Worm (Caenorhabditis elegans) whole organism, L4 larva: ENCODE data around the gene ZC266.1.

Experiments used
- F49E8.2 ChIP-seq: sonication (generic microtip); optimal IDR thresholded peaks from 2 replicates; lab custom pipeline; 2016; ENCODE audit warnings: missing compliant biosample characterization, mild to moderate bottlenecking, missing genetic modification characterization, borderline replicate concordance
- R02D3.7 ChIP-seq: fragments of 150-350 bp; sonication (generic microtip); optimal IDR thresholded peaks from 3 replicates; lab custom pipeline; 2014; ENCODE audit warnings: missing biosample characterization, missing genetic modification characterization
- Y105C5A.15 ChIP-seq: fragments of 200-800 bp; sonication (Bioruptor generic); IDR thresholded peaks from 2 replicates; pipeline ENCODE4 v1.3.6; 2022; ENCODE audit warnings: missing genetic modification characterization, missing compliant biosample characterization
- Y5F2A.4 ChIP-seq: fragments of 200-800 bp; sonication (Bioruptor generic); optimal IDR thresholded peaks from 2 replicates; lab custom pipeline; 2018; ENCODE audit warnings: mild to moderate bottlenecking, missing genetic modification characterization, missing compliant biosample characterization
- Y75B8A.6 ChIP-seq: fragments of 200-800 bp; sonication (Bioruptor generic); IDR thresholded peaks from 2 replicates; pipeline ENCODE4 v1.3.6; 2022; ENCODE audit warnings: missing genetic modification reagents, missing genetic modification characterization, missing compliant biosample characterization
- arid-1 ChIP-seq: fragments of 200-800 bp; sonication (Bioruptor generic); conservative IDR thresholded peaks from 2 replicates; pipeline ENCODE4 v1.3.6; 2022; ENCODE audit warnings: missing genetic modification reagents, missing genetic modification characterization, missing compliant biosample characterization
- ceh-28 ChIP-seq: fragments of 150-350 bp; optimal IDR thresholded peaks from 2 replicates; lab custom pipeline; 2014; ENCODE audit warnings: missing biosample characterization, missing genetic modification reagents, missing genetic modification characterization
- ceh-82 ChIP-seq: sonication (generic microtip); optimal IDR thresholded peaks from 2 replicates; lab custom pipeline; 2017; ENCODE audit warnings: missing biosample characterization, missing genetic modification characterization
- cey-2 ChIP-seq: sonication (generic microtip); optimal IDR thresholded peaks from 3 replicates; lab custom pipeline; 2017; ENCODE audit warnings: missing genetic modification characterization, mild to moderate bottlenecking, missing compliant biosample characterization, antibody characterized with exemption, borderline replicate concordance; ENCODE audit not compliant: insufficient read depth
- ctbp-1 ChIP-seq: fragments of 200-800 bp; sonication (Bioruptor generic); IDR thresholded peaks from 2 replicates; pipeline ENCODE4 v1.3.6; 2022; ENCODE audit warnings: missing genetic modification reagents, missing genetic modification characterization, missing compliant biosample characterization
- daf-19 ChIP-seq: fragments of 200-800 bp; sonication (Bioruptor generic); conservative IDR thresholded peaks from 2 replicates; pipeline ENCODE4 v1.3.6; 2022; ENCODE audit warnings: missing genetic modification characterization, missing compliant biosample characterization
- dmd-6 ChIP-seq: fragments of 200-800 bp; sonication (Bioruptor generic); IDR thresholded peaks from 2 replicates; pipeline ENCODE4 v1.3.6; 2022; ENCODE audit warnings: missing genetic modification reagents, missing genetic modification characterization, missing compliant biosample characterization
- dmd-8 ChIP-seq: fragments of 200-800 bp; sonication (Bioruptor generic); IDR thresholded peaks from 2 replicates; pipeline ENCODE4 v1.3.6; 2022; ENCODE audit warnings: missing genetic modification characterization, missing compliant biosample characterization
- duxl-1 ChIP-seq: sonication (generic microtip); optimal IDR thresholded peaks from 2 replicates; lab custom pipeline; 2016; ENCODE audit warnings: mild to moderate bottlenecking, missing genetic modification characterization, moderate library complexity, missing compliant biosample characterization; ENCODE audit not compliant: poor library complexity
- egl-43 ChIP-seq: fragments of 200-800 bp; sonication (Bioruptor generic); IDR thresholded peaks from 2 replicates; pipeline ENCODE4 v1.3.6; 2022; ENCODE audit warnings: missing genetic modification reagents, missing genetic modification characterization, missing compliant biosample characterization
- fkh-10 ChIP-seq: fragments of 150-350 bp; optimal IDR thresholded peaks from 2 replicates; lab custom pipeline; 2014; ENCODE audit warnings: missing biosample characterization, missing genetic modification reagents, missing genetic modification characterization
- hlh-11 ChIP-seq: fragments of 200-800 bp; sonication (Bioruptor generic); optimal IDR thresholded peaks from 2 replicates; lab custom pipeline; 2018; ENCODE audit warnings: mild to moderate bottlenecking, missing genetic modification characterization, missing compliant biosample characterization
- hmg-1.1 ChIP-seq: fragments of 200-800 bp; sonication (Bioruptor generic); IDR thresholded peaks from 2 replicates; pipeline ENCODE4 v1.3.6; 2022; ENCODE audit warnings: missing genetic modification reagents, missing genetic modification characterization, missing compliant biosample characterization
- lin-38 ChIP-seq: fragments of 200-800 bp; sonication (Bioruptor generic); IDR thresholded peaks from 2 replicates; pipeline ENCODE4 v1.3.6; 2022; ENCODE audit warnings: missing genetic modification reagents, missing genetic modification characterization, missing compliant biosample characterization
- lin-39 ChIP-seq: fragments of 150-350 bp; optimal IDR thresholded peaks from 2 replicates; lab custom pipeline; 2014; ENCODE audit warnings: missing biosample characterization, missing genetic modification reagents, missing genetic modification characterization
- madf-9 ChIP-seq: fragments of 200-800 bp; sonication (Bioruptor generic); conservative IDR thresholded peaks from 2 replicates; pipeline ENCODE4 v1.3.6; 2022; ENCODE audit warnings: missing genetic modification reagents, missing genetic modification characterization, missing compliant biosample characterization
- mdl-1 ChIP-seq, 2 experiments: fragments of 150-350 bp in 1 of 2; sonication (generic microtip) in 1 of 2; optimal IDR thresholded peaks; 2 replicates each; lab custom pipeline; 2014 to 2017; ENCODE audit warnings: missing biosample characterization in 2 of 2, missing genetic modification characterization in 2 of 2
- mdt-29 ChIP-seq: fragments of 200-800 bp; sonication (Bioruptor generic); IDR thresholded peaks from 2 replicates; pipeline ENCODE4 v1.3.6; 2022; ENCODE audit warnings: missing genetic modification reagents, missing genetic modification characterization, missing compliant biosample characterization
- mep-1 ChIP-seq: fragments of 150-350 bp; sonication (generic microtip); optimal IDR thresholded peaks from 3 replicates; lab custom pipeline; 2014; ENCODE audit warnings: missing biosample characterization, missing genetic modification characterization
- mes-2 ChIP-seq: sonication (generic microtip); optimal IDR thresholded peaks from 2 replicates; lab custom pipeline; 2016; ENCODE audit warnings: missing genotype, mild to moderate bottlenecking, missing genetic modification characterization, missing compliant biosample characterization; ENCODE audit not compliant: poor library complexity, severe bottlenecking
- nhr-111 ChIP-seq: fragments of 200-800 bp; sonication (Bioruptor generic); optimal IDR thresholded peaks from 2 replicates; lab custom pipeline; 2018; ENCODE audit warnings: mild to moderate bottlenecking, missing genetic modification characterization, missing compliant biosample characterization
- nhr-237 ChIP-seq: sonication (generic microtip); optimal IDR thresholded peaks from 2 replicates; lab custom pipeline; 2017; ENCODE audit warnings: missing biosample characterization, missing genetic modification characterization
- nhr-28 ChIP-seq: fragments of 150-350 bp; optimal IDR thresholded peaks from 2 replicates; lab custom pipeline; 2014; ENCODE audit warnings: missing biosample characterization, missing genetic modification characterization
- nhr-6 ChIP-seq: fragments of 150-350 bp; optimal IDR thresholded peaks from 2 replicates; lab custom pipeline; 2014; ENCODE audit warnings: missing biosample characterization, missing genetic modification characterization
- nhr-77 ChIP-seq: fragments of 150-350 bp; optimal IDR thresholded peaks from 2 replicates; lab custom pipeline; 2014; ENCODE audit warnings: missing biosample characterization, missing genetic modification characterization
- php-3 ChIP-seq: fragments of 200-800 bp; sonication (Bioruptor generic); IDR thresholded peaks from 2 replicates; pipeline ENCODE4 v1.3.6; 2022; ENCODE audit warnings: missing genetic modification reagents, missing genetic modification characterization, missing compliant biosample characterization
- pqm-1 ChIP-seq: sonication (generic microtip); optimal IDR thresholded peaks from 2 replicates; lab custom pipeline; 2017; ENCODE audit warnings: missing biosample characterization, missing genetic modification characterization
- saeg-2 ChIP-seq: fragments of 200-800 bp; sonication (Bioruptor generic); IDR thresholded peaks from 2 replicates; pipeline ENCODE4 v1.3.6; 2022; ENCODE audit warnings: missing genetic modification reagents, missing genetic modification characterization, missing compliant biosample characterization
- set-16 ChIP-seq: fragments of 200-800 bp; sonication (Bioruptor generic); IDR thresholded peaks from 2 replicates; pipeline ENCODE4 v1.3.6; 2022; ENCODE audit warnings: missing genetic modification reagents, missing genetic modification characterization, missing compliant biosample characterization
- snpc-4 ChIP-seq: fragments of 150-350 bp; optimal IDR thresholded peaks from 2 replicates; lab custom pipeline; 2014; ENCODE audit warnings: missing biosample characterization, missing genetic modification characterization
- tag-97 ChIP-seq: fragments of 200-800 bp; sonication (Bioruptor generic); IDR thresholded peaks from 2 replicates; pipeline ENCODE4 v1.3.6; 2022; ENCODE audit warnings: missing genetic modification characterization, missing compliant biosample characterization
- tra-1 ChIP-seq: fragments of 200-800 bp; sonication (Bioruptor generic); IDR thresholded peaks from 2 replicates; pipeline ENCODE4 v1.3.6; 2022; ENCODE audit warnings: missing genetic modification reagents, missing genetic modification characterization, missing compliant biosample characterization
- unc-39 ChIP-seq: sonication (generic microtip); optimal IDR thresholded peaks from 2 replicates; lab custom pipeline; 2017; ENCODE audit warnings: missing biosample characterization, missing genetic modification characterization
- zag-1 ChIP-seq: fragments of 150-350 bp; optimal IDR thresholded peaks from 2 replicates; lab custom pipeline; 2014; ENCODE audit warnings: missing biosample characterization, missing genetic modification characterization
- zfp-2 ChIP-seq: sonication (generic microtip); optimal IDR thresholded peaks from 2 replicates; lab custom pipeline; 2016; ENCODE audit warnings: mild to moderate bottlenecking, missing genetic modification characterization, missing compliant biosample characterization
- zip-11 ChIP-seq: fragments of 200-800 bp; sonication (Bioruptor generic); IDR thresholded peaks from 2 replicates; pipeline ENCODE4 v1.3.6; 2022; ENCODE audit warnings: missing genetic modification characterization, missing compliant biosample characterization
- ztf-7 ChIP-seq: fragments of 150-350 bp; optimal IDR thresholded peaks from 2 replicates; lab custom pipeline; 2014; ENCODE audit warnings: missing biosample characterization, missing genetic modification characterization

ZC266.1 gene

DNA sequence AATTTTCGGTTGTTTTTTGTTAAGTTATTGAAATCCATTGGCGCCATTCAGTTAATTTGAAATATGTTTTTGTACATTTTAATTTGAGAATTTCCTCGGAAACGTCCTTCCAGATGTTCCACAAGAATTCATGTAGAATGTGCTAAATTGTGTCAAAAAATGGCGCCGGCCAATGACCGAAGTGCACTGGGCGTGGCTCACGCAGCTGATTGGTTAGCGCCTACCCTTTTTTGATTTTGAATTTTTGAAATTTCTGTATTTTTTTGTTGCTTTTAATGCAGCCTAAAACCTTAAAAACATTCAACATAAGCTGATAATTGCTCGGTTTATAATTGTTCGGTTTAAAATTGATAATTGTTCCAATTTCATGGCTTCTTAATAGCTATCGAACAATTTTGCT is 23.3 kb downstream of the ZC266.1 start:
- TF ChIP-seq daf-19 (GFP tag; lab: Robert Waterston, UW) (no peak), pqm-1 (tag; lab: Kevin White, UChicago) (no peak), cey-2 (tag; lab: Kevin White, UChicago) (no peak), set-16 (GFP tag; lab: Robert Waterston, UW) (no peak), hmg-1.1 (GFP tag; lab: Robert Waterston, UW) (no peak), madf-9 (GFP tag; lab: Robert Waterston, UW) (no peak), php-3 (no peak), ceh-28 (tag; lab: Kevin White, UChicago) (no peak), mes-2 (tag; lab: Kevin White, UChicago) (no peak), lin-39 (tag; lab: Kevin White, UChicago) (no peak), nhr-28 (no peak), duxl-1 (tag; lab: Kevin White, UChicago) (no peak), nhr-237 (tag; lab: Kevin White, UChicago) (no peak)

DNA sequence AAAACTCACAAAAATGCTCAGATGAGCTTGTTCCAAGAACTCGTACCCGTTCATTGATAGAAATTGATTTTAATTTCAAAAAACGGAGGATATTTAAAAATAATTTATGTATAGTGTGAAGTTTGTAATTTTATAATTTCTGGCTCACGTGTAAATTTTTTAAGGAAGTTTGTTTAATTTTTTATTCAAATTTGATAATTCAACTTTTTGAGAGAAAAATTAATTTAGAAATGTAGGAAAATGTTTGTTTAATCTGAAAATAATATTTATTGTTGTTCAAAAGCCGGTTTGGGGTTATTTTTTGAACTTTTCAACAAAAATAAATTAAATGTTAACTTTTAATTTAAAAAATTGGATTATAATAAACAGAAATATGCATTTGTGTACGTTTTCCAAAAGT is 24.0 kb downstream of the ZC266.1 start, which contains the start of gene K03B4.6:
Gene K03B4.6, minus strand, starts transcription at position 101 of the 400 bp plus-strand sequence.
- TF ChIP-seq Y75B8A.6 (GFP tag; lab: Robert Waterston, UW) (no peak), nhr-111 (no peak), mdt-29 (GFP tag; lab: Robert Waterston, UW) (no peak), mdl-1 (tag; optimal IDR thresholded peaks at IDR 0.05; lab: Kevin White, UChicago) (no peak), saeg-2 (no peak), mes-2 (tag; lab: Kevin White, UChicago) (no peak), nhr-77 (tag; lab: Kevin White, UChicago) (no peak), hlh-11 (tag; lab: Kevin White, UChicago) (no peak), fkh-10 (GFP tag; lab: Kevin White, UChicago) (no peak), zag-1 (tag; lab: Kevin White, UChicago) (no peak), snpc-4 (tag; lab: Kevin White, UChicago) (no peak), egl-43 (GFP tag; lab: Robert Waterston, UW) (no peak), R02D3.7 (tag; lab: Kevin White, UChicago) (no peak), unc-39 (tag; lab: Kevin White, UChicago) (no peak), nhr-28 (no peak), lin-39 (tag; lab: Kevin White, UChicago) (no peak), Y5F2A.4 (GFP tag; lab: Kevin White, UChicago) (no peak), madf-9 (GFP tag; lab: Robert Waterston, UW) (no peak), arid-1 (GFP tag; lab: Robert Waterston, UW) (no peak)

DNA sequence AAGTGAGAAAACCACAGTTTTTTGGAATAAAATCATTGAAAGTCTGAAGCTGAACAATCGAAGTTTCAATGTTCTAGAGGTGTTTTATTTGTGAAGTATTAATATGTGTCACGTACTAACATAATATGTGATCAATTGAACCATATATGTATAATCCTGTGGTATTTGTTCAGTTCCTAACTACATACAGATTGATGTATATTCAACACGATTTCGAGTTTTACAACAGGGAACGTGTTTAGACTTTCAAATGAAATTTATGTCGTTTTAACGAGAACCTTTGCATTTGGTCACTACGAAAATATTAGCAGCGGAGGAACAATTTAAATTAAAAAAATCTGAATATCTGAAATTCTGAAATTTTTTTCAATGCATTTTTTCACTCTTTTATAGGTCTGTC is 25.6 kb downstream of the ZC266.1 start, which contains the start of gene K03B4.8:
Gene K03B4.8, minus strand, starts transcription at position 101 of the 400 bp plus-strand sequence.
- no peak for TF ChIP-seq tag-97
- TF ChIP-seq tra-1 (GFP tag; lab: Robert Waterston, UW): no peak

DNA sequence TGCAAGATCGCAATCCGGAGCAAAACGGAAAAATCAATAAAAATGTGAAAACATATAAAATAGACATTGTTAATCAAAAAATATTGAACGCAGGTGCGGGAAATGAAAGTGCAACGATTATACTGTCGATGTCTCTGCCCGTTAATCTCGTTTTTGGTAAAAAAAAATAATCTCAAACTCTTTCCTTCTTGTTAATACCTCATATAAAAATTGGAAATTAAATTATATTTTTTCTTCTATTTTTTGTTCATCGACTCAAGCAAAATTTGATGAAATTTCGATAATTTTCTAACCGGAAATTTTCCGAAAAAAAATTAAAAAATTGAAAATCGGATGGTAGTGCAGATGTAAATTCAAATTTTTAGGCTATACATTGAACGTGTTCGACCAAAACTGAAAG is 27.6 kb downstream of the ZC266.1 start, which contains the start of gene K03B4.9:
Gene K03B4.9, minus strand, starts transcription at position 101 of the 400 bp plus-strand sequence.
- TF ChIP-seq nhr-6 (tag; lab: Kevin White, UChicago): no peak
- TF ChIP-seq pqm-1 (tag; lab: Kevin White, UChicago): no peak
- TF ChIP-seq zfp-2 (tag; lab: Kevin White, UChicago): no peak
- TF ChIP-seq ceh-82 (tag; lab: Kevin White, UChicago): no peak
- TF ChIP-seq ctbp-1 (GFP tag; lab: Robert Waterston, UW): no peak
- no peak for TF ChIP-seq nhr-28
- no peak for TF ChIP-seq F49E8.2 (tag; lab: Kevin White, UChicago)
- TF ChIP-seq lin-38 (GFP tag; lab: Robert Waterston, UW): no peak
- no peak for TF ChIP-seq mep-1 (tag; lab: Kevin White, UChicago)
- no peak for TF ChIP-seq hmg-1.1 (GFP tag; lab: Robert Waterston, UW)
- TF ChIP-seq fkh-10 (GFP tag; lab: Kevin White, UChicago): no peak
- TF ChIP-seq ztf-7: no peak
- TF ChIP-seq hlh-11 (tag; lab: Kevin White, UChicago): no peak
- no peak for TF ChIP-seq zip-11 (GFP tag; lab: Robert Waterston, UW)
- no peak for TF ChIP-seq Y105C5A.15 (GFP tag; lab: Robert Waterston, UW)
- no peak for TF ChIP-seq dmd-6 (GFP tag; lab: Robert Waterston, UW)
- no peak for TF ChIP-seq ceh-28 (tag; lab: Kevin White, UChicago)
- no peak for TF ChIP-seq snpc-4 (tag; lab: Kevin White, UChicago)
- TF ChIP-seq dmd-8 (GFP tag; lab: Robert Waterston, UW): no peak
